Worm (Caenorhabditis elegans) whole organism, L2 larva: Measurements from ENCODE around the gene rig-4.

Experiments used
- F13H6.1 ChIP-seq: sonication (generic microtip); optimal IDR thresholded peaks from 2 replicates; lab custom pipeline; 2016; ENCODE audit warnings: missing genetic modification characterization, missing compliant biosample characterization
- lsy-2 ChIP-seq, 2 experiments: fragments of 150-350 bp in 1 of 2; sonication (generic microtip) in 1 of 2; optimal IDR thresholded peaks; 2 replicates each; lab custom pipeline; 2014 to 2017; ENCODE audit warnings: missing biosample characterization in 2 of 2, missing genetic modification characterization in 2 of 2
- mdl-1 ChIP-seq, 2 experiments: fragments of 150-350 bp in 1 of 2; sonication (generic microtip) in 1 of 2; optimal IDR thresholded peaks; 2 replicates each; lab custom pipeline; 2017; ENCODE audit warnings: missing biosample characterization in 2 of 2, missing genetic modification characterization in 2 of 2
- nhr-6 ChIP-seq: fragments of 150-350 bp; optimal IDR thresholded peaks from 2 replicates; lab custom pipeline; 2014; ENCODE audit warnings: missing biosample characterization, missing genetic modification characterization
- snpc-4 ChIP-seq: fragments of 150-350 bp; optimal IDR thresholded peaks from 2 replicates; lab custom pipeline; 2014; ENCODE audit warnings: missing biosample characterization, missing genetic modification characterization
- unc-62 ChIP-seq: fragments of 150-350 bp; optimal IDR thresholded peaks from 2 replicates; lab custom pipeline; 2014; ENCODE audit warnings: missing biosample characterization, missing genetic modification reagents, missing genetic modification characterization
- zag-1 ChIP-seq: fragments of 150-350 bp; optimal IDR thresholded peaks from 2 replicates; lab custom pipeline; 2014; ENCODE audit warnings: missing biosample characterization, missing genetic modification characterization

- TF ChIP-seq mdl-1 (tag; optimal IDR thresholded peaks at IDR 0.05; lab: Kevin White, UChicago) (no peak), snpc-4 (tag; lab: Kevin White, UChicago) (no peak), F13H6.1 (tag; lab: Kevin White, UChicago) (no peak), zag-1 (tag; lab: Kevin White, UChicago) (no peak), nhr-6 (tag; lab: Kevin White, UChicago) (no peak), lsy-2 (tag; optimal IDR thresholded peaks at IDR 0.05; lab: Kevin White, UChicago) (no peak), unc-62 (GFP tag; lab: Kevin White, UChicago) (no peak)
These were observed at the start of gene rig-4 for ce11 chrIV:8004019-8004418.
